Worm (Caenorhabditis elegans) whole organism, L3 larva: Measurements from ENCODE around the gene C23H5.11.

Experiments used
- R02D3.7 ChIP-seq: fragments of 150-350 bp; optimal IDR thresholded peaks from 2 replicates; lab custom pipeline; 2014; ENCODE audit warnings: missing biosample characterization, missing genetic modification characterization
- ZK546.5 ChIP-seq: sonication (generic microtip); optimal IDR thresholded peaks from 2 replicates; lab custom pipeline; 2017; ENCODE audit warnings: missing biosample characterization, missing genetic modification characterization
- aly-2 ChIP-seq: fragments of 150-350 bp; optimal IDR thresholded peaks from 2 replicates; lab custom pipeline; 2014; ENCODE audit warnings: missing biosample characterization, missing genetic modification characterization
- ama-1 ChIP-seq: fragments of 150-350 bp; optimal IDR thresholded peaks from 2 replicates; lab custom pipeline; 2018
- ceh-28 ChIP-seq: fragments of 150-350 bp; optimal IDR thresholded peaks from 2 replicates; lab custom pipeline; 2014; ENCODE audit warnings: missing biosample characterization, missing genetic modification reagents, missing genetic modification characterization
- ceh-82 ChIP-seq: fragments of 150-350 bp; optimal IDR thresholded peaks from 2 replicates; lab custom pipeline; 2014; ENCODE audit warnings: missing biosample characterization, missing genetic modification characterization
- ceh-9 ChIP-seq: sonication (generic microtip); optimal IDR thresholded peaks from 2 replicates; lab custom pipeline; 2018; ENCODE audit warnings: missing biosample characterization, missing genetic modification characterization
- daf-12 ChIP-seq: fragments of 150-350 bp; optimal IDR thresholded peaks from 2 replicates; lab custom pipeline; 2014; ENCODE audit warnings: missing biosample characterization, missing genetic modification reagents, missing genetic modification characterization
- egl-27 ChIP-seq: sonication (generic microtip); optimal IDR thresholded peaks from 4 replicates; lab custom pipeline; 2017; ENCODE audit warnings: missing biosample characterization, missing genetic modification reagents, missing genetic modification characterization
- elt-1 ChIP-seq: fragments of 150-350 bp; optimal IDR thresholded peaks from 2 replicates; lab custom pipeline; 2014; ENCODE audit warnings: missing biosample characterization, missing genetic modification characterization
- elt-2 ChIP-seq: sonication (generic microtip); optimal IDR thresholded peaks from 2 replicates; lab custom pipeline; 2016; ENCODE audit warnings: missing genetic modification reagents, mild to moderate bottlenecking, missing genetic modification characterization, missing compliant biosample characterization
- elt-3 ChIP-seq, 3 experiments: fragments of 150-350 bp in 1 of 3; sonication (generic microtip) in 2 of 3; optimal IDR thresholded peaks; 2 replicates in 2 of 3; 4 replicates in 1 of 3; lab custom pipeline; 2014 to 2017; ENCODE audit warnings: missing biosample characterization in 3 of 3, missing genetic modification characterization in 3 of 3
- eor-1 ChIP-seq, 2 experiments: fragments of 150-350 bp; optimal IDR thresholded peaks; 2 replicates each; lab custom pipeline; 2014 to 2018; ENCODE audit warnings: missing biosample characterization in 2 of 2, missing genetic modification characterization in 2 of 2
- fkh-10 ChIP-seq: sonication (generic microtip); optimal IDR thresholded peaks from 2 replicates; lab custom pipeline; 2017; ENCODE audit warnings: missing biosample characterization, missing genetic modification reagents, missing genetic modification characterization
- fkh-2 ChIP-seq: fragments of 150-350 bp; optimal IDR thresholded peaks from 2 replicates; lab custom pipeline; 2014; ENCODE audit warnings: missing biosample characterization, missing genetic modification reagents, missing genetic modification characterization
- fos-1 ChIP-seq: fragments of 150-350 bp; optimal IDR thresholded peaks from 2 replicates; lab custom pipeline; 2014; ENCODE audit warnings: missing biosample characterization, missing genetic modification characterization
- lin-39 ChIP-seq: fragments of 150-350 bp; optimal IDR thresholded peaks from 2 replicates; lab custom pipeline; 2018; ENCODE audit warnings: missing biosample characterization, missing genetic modification reagents, missing genetic modification characterization
- lsy-12 ChIP-seq: sonication (generic microtip); optimal IDR thresholded peaks from 2 replicates; lab custom pipeline; 2016; ENCODE audit warnings: mild to moderate bottlenecking, missing genetic modification characterization, missing compliant biosample characterization
- mml-1 ChIP-seq: fragments of 150-350 bp; sonication (generic microtip); optimal IDR thresholded peaks from 3 replicates; lab custom pipeline; 2014; ENCODE audit warnings: missing biosample characterization, missing genetic modification characterization
- nfya-1 ChIP-seq: sonication (generic microtip); optimal IDR thresholded peaks from 2 replicates; lab custom pipeline; 2017; ENCODE audit warnings: missing genetic modification characterization, mild to moderate bottlenecking, missing compliant biosample characterization, antibody characterized with exemption, moderate library complexity; ENCODE audit not compliant: insufficient read depth
- nhr-11 ChIP-seq: fragments of 150-350 bp; optimal IDR thresholded peaks from 2 replicates; lab custom pipeline; 2014; ENCODE audit warnings: missing biosample characterization, missing genetic modification characterization
- nhr-12 ChIP-seq: fragments of 150-350 bp; optimal IDR thresholded peaks from 2 replicates; lab custom pipeline; 2014; ENCODE audit warnings: missing biosample characterization, missing genetic modification characterization
- nhr-23 ChIP-seq: fragments of 150-350 bp; optimal IDR thresholded peaks from 2 replicates; lab custom pipeline; 2014; ENCODE audit warnings: missing biosample characterization, missing genetic modification reagents, missing genetic modification characterization
- nhr-237 ChIP-seq: fragments of 150-350 bp; optimal IDR thresholded peaks from 2 replicates; lab custom pipeline; 2014; ENCODE audit warnings: missing biosample characterization, missing genetic modification characterization
- nhr-25 ChIP-seq: sonication (generic microtip); optimal IDR thresholded peaks from 2 replicates; lab custom pipeline; 2017; ENCODE audit warnings: missing biosample characterization, missing genetic modification characterization
- nhr-28 ChIP-seq: fragments of 150-350 bp; optimal IDR thresholded peaks from 2 replicates; lab custom pipeline; 2014; ENCODE audit warnings: missing biosample characterization, missing genetic modification characterization
- nhr-43 ChIP-seq: sonication (generic microtip); optimal IDR thresholded peaks from 2 replicates; lab custom pipeline; 2016; ENCODE audit warnings: mild to moderate bottlenecking, missing genetic modification characterization, missing compliant biosample characterization; ENCODE audit not compliant: poor library complexity, severe bottlenecking
- nhr-76 ChIP-seq: fragments of 150-350 bp; sonication (generic microtip); optimal IDR thresholded peaks from 5 replicates; lab custom pipeline; 2014; ENCODE audit warnings: missing biosample characterization, missing genetic modification characterization
- nhr-77 ChIP-seq: fragments of 150-350 bp; optimal IDR thresholded peaks from 2 replicates; lab custom pipeline; 2014; ENCODE audit warnings: missing biosample characterization, missing genetic modification characterization
- pha-4 ChIP-seq: fragments of 150-350 bp; optimal IDR thresholded peaks from 2 replicates; lab custom pipeline; 2014; ENCODE audit warnings: missing biosample characterization, missing genetic modification reagents, missing genetic modification characterization
- pqm-1 ChIP-seq: fragments of 150-350 bp; optimal IDR thresholded peaks from 2 replicates; lab custom pipeline; 2017; ENCODE audit warnings: missing biosample characterization, missing genetic modification characterization, inconsistent platforms
- skn-1 ChIP-seq: fragments of 150-350 bp; optimal IDR thresholded peaks from 2 replicates; lab custom pipeline; 2014; ENCODE audit warnings: missing biosample characterization, missing genetic modification characterization
- snpc-4 ChIP-seq: fragments of 150-350 bp; optimal IDR thresholded peaks from 2 replicates; lab custom pipeline; 2014; ENCODE audit warnings: missing biosample characterization, missing genetic modification characterization
- tbx-2 ChIP-seq: sonication (generic microtip); optimal IDR thresholded peaks from 2 replicates; lab custom pipeline; 2016; ENCODE audit warnings: mild to moderate bottlenecking, missing genetic modification characterization, missing compliant biosample characterization
- unc-62 ChIP-seq: fragments of 150-350 bp; sonication (generic microtip); optimal IDR thresholded peaks from 4 replicates; lab custom pipeline; 2014; ENCODE audit warnings: missing biosample characterization, missing genetic modification reagents, missing genetic modification characterization
- zag-1 ChIP-seq: fragments of 150-350 bp; optimal IDR thresholded peaks from 2 replicates; lab custom pipeline; 2014; ENCODE audit warnings: missing biosample characterization, missing genetic modification characterization
- ztf-11 ChIP-seq: fragments of 150-350 bp; optimal IDR thresholded peaks from 2 replicates; lab custom pipeline; 2014; ENCODE audit warnings: missing biosample characterization, missing genetic modification characterization

Gene C23H5.11

ce11 chrIV:2099771-2100170 is at the start of gene C23H5.11:
Gene C23H5.11, minus strand, starts transcription at chrIV:2099871.
- TF ChIP-seq nhr-12 (tag; lab: Kevin White, UChicago) (no peak), ama-1 (lab: Kevin White, UChicago) (no peak), egl-27 (no peak), lsy-12 (tag; lab: Kevin White, UChicago) (no peak), eor-1 (tag; optimal IDR thresholded peaks at IDR 0.05; lab: Kevin White, UChicago) (no peak), aly-2 (tag; lab: Kevin White, UChicago) (no peak), lin-39 (tag; lab: Kevin White, UChicago) (no peak), pha-4 (tag; lab: Kevin White, UChicago) (no peak), nfya-1 (no peak), skn-1 (no peak), nhr-77 (tag; lab: Kevin White, UChicago) (no peak), zag-1 (no peak), ceh-9 (tag; lab: Kevin White, UChicago) (no peak), unc-62 (GFP tag; lab: Kevin White, UChicago) (no peak), ztf-11 (no peak), R02D3.7 (tag; lab: Kevin White, UChicago) (no peak), fos-1 (tag; lab: Kevin White, UChicago) (no peak)

- TF ChIP-seq R02D3.7 (tag; lab: Kevin White, UChicago) (no peak), elt-3 (tag; optimal IDR thresholded peaks at IDR 0.05; lab: Kevin White, UChicago) (peak in 1 of 3 experiments; percentile 39), nhr-25 (peak; percentile 69), nhr-23 (tag; lab: Kevin White, UChicago) (peak; percentile 87), fkh-10 (GFP tag; lab: Kevin White, UChicago) (no peak), snpc-4 (tag; lab: Kevin White, UChicago) (no peak), ceh-28 (tag; lab: Kevin White, UChicago) (peak; percentile 16), pqm-1 (tag; lab: Kevin White, UChicago) (no peak), pha-4 (tag; lab: Kevin White, UChicago) (no peak), nhr-11 (tag; lab: Kevin White, UChicago) (no peak), zag-1 (no peak), unc-62 (GFP tag; lab: Kevin White, UChicago) (no peak), nfya-1 (no peak), nhr-77 (tag; lab: Kevin White, UChicago) (no peak), tbx-2 (no peak), nhr-28 (tag; lab: Kevin White, UChicago) (no peak), ztf-11 (no peak), ceh-82 (tag; lab: Kevin White, UChicago) (no peak), lsy-12 (tag; lab: Kevin White, UChicago) (no peak), elt-2 (tag; lab: Kevin White, UChicago) (no peak), nhr-43 (peak; percentile 78), fkh-2 (tag; lab: Kevin White, UChicago) (no peak), ZK546.5 (tag; lab: Kevin White, UChicago) (no peak), elt-1 (peak; percentile 68), eor-1 (tag; optimal IDR thresholded peaks at IDR 0.05; lab: Kevin White, UChicago) (no peak)
These were observed 49.6 kb upstream of the C23H5.11 start, which contains the start of gene C54E4.5 for ce11 chrIV:2149247-2149756. Gene C54E4.5, minus strand, starts transcription at chrIV:2149297.

ce11 chrIV:2142320-2142719 is 42.6 kb upstream of the C23H5.11 start:
- no peak for TF ChIP-seq daf-12 (tag; lab: Kevin White, UChicago)

- TF ChIP-seq mml-1 (tag; lab: Kevin White, UChicago) (no peak), nhr-237 (tag; lab: Kevin White, UChicago) (no peak), nhr-76 (tag; lab: Kevin White, UChicago) (no peak)
These were observed 40.9 kb upstream of the C23H5.11 start, which contains the start of gene C54E4.12 for ce11 chrIV:2140543-2140942. Gene C54E4.12, minus strand, starts transcription at chrIV:2140643.
